Worm (Caenorhabditis elegans) whole organism, mixed stage, embryonic: ENCODE measurements around the gene str-63.

ENCODE experiments used
- M03D4.4 ChIP-seq: sonication (generic microtip); optimal IDR thresholded peaks from 2 replicates; lab custom pipeline; 2017; ENCODE audit warnings: mild to moderate bottlenecking, missing genetic modification characterization, missing compliant biosample characterization
- bed-3 ChIP-seq: fragments of 200-800 bp; sonication (Bioruptor generic); optimal IDR thresholded peaks from 3 replicates; lab custom pipeline; 2018; ENCODE audit warnings: mild to moderate bottlenecking, missing genetic modification characterization, moderate library complexity, missing compliant biosample characterization
- blmp-1 ChIP-seq: fragments of 150-350 bp; optimal IDR thresholded peaks from 2 replicates; lab custom pipeline; 2014; ENCODE audit warnings: missing biosample characterization, missing genetic modification characterization
- ceh-43 ChIP-seq: fragments of 200-800 bp; sonication (Bioruptor generic); optimal IDR thresholded peaks from 2 replicates; lab custom pipeline; 2018; ENCODE audit warnings: mild to moderate bottlenecking, missing genetic modification characterization, moderate library complexity, missing compliant biosample characterization
- ceh-83 ChIP-seq: fragments of 200-800 bp; sonication (Bioruptor generic); optimal IDR thresholded peaks from 2 replicates; lab custom pipeline; 2018; ENCODE audit warnings: mild to moderate bottlenecking, missing genetic modification characterization, missing compliant biosample characterization
- cnd-1 ChIP-seq: fragments of 200-800 bp; sonication (Bioruptor generic); optimal IDR thresholded peaks from 2 replicates; lab custom pipeline; 2018; ENCODE audit warnings: mild to moderate bottlenecking, missing genetic modification characterization, missing compliant biosample characterization
- drap-1 ChIP-seq: fragments of 200-800 bp; sonication (Bioruptor generic); optimal IDR thresholded peaks from 3 replicates; lab custom pipeline; 2018; ENCODE audit warnings: mild to moderate bottlenecking, missing genetic modification characterization, missing compliant biosample characterization
- elt-1 ChIP-seq: sonication (generic microtip); optimal IDR thresholded peaks from 2 replicates; lab custom pipeline; 2017; ENCODE audit warnings: missing genetic modification characterization, mild to moderate bottlenecking, missing compliant biosample characterization, antibody characterized with exemption, moderate library complexity, borderline replicate concordance; ENCODE audit not compliant: insufficient read depth
- elt-3 ChIP-seq: fragments of 150-350 bp; optimal IDR thresholded peaks from 2 replicates; lab custom pipeline; 2014; ENCODE audit warnings: missing biosample characterization, missing genetic modification characterization
- flh-1 ChIP-seq: fragments of 200-800 bp; sonication (Bioruptor generic); optimal IDR thresholded peaks from 2 replicates; lab custom pipeline; 2018; ENCODE audit warnings: mild to moderate bottlenecking, missing genetic modification characterization, moderate library complexity, missing compliant biosample characterization
- hlh-1 ChIP-seq: fragments of 150-350 bp; optimal IDR thresholded peaks from 2 replicates; lab custom pipeline; 2014; ENCODE audit warnings: missing biosample characterization, missing genetic modification reagents, missing genetic modification characterization
- lin-13 ChIP-seq: fragments of 150-350 bp; optimal IDR thresholded peaks from 2 replicates; lab custom pipeline; 2014; ENCODE audit warnings: missing biosample characterization, missing genetic modification characterization
- lin-32 ChIP-seq: fragments of 200-800 bp; sonication (Bioruptor generic); optimal IDR thresholded peaks from 2 replicates; lab custom pipeline; 2018; ENCODE audit warnings: mild to moderate bottlenecking, missing genetic modification characterization, missing compliant biosample characterization
- lsy-2 ChIP-seq: fragments of 150-350 bp; optimal IDR thresholded peaks from 2 replicates; lab custom pipeline; 2014; ENCODE audit warnings: missing biosample characterization, missing genetic modification characterization
- mab-5 ChIP-seq: fragments of 150-350 bp; optimal IDR thresholded peaks from 2 replicates; lab custom pipeline; 2014; ENCODE audit warnings: missing biosample characterization, missing genetic modification characterization
- mep-1 ChIP-seq: fragments of 150-350 bp; optimal IDR thresholded peaks from 2 replicates; lab custom pipeline; 2017; ENCODE audit warnings: missing biosample characterization, missing genetic modification reagents, missing genetic modification characterization, inconsistent platforms
- mls-2 ChIP-seq: sonication (generic microtip); optimal IDR thresholded peaks from 2 replicates; lab custom pipeline; 2016; ENCODE audit warnings: mild to moderate bottlenecking, missing genetic modification characterization, moderate library complexity, missing compliant biosample characterization
- nhr-12 ChIP-seq: fragments of 150-350 bp; optimal IDR thresholded peaks from 2 replicates; lab custom pipeline; 2014; ENCODE audit warnings: missing biosample characterization, missing genetic modification characterization
- nhr-2 ChIP-seq: fragments of 150-350 bp; optimal IDR thresholded peaks from 2 replicates; lab custom pipeline; 2014; ENCODE audit warnings: missing biosample characterization, missing genetic modification characterization
- nhr-237 ChIP-seq: fragments of 150-350 bp; optimal IDR thresholded peaks from 2 replicates; lab custom pipeline; 2014; ENCODE audit warnings: missing biosample characterization, missing genetic modification characterization
- nhr-28 ChIP-seq: fragments of 150-350 bp; optimal IDR thresholded peaks from 2 replicates; lab custom pipeline; 2014; ENCODE audit warnings: missing biosample characterization, missing genetic modification characterization
- nhr-76 ChIP-seq: sonication (generic microtip); optimal IDR thresholded peaks from 2 replicates; lab custom pipeline; 2017; ENCODE audit warnings: missing biosample characterization, missing genetic modification characterization
- pha-4 ChIP-seq: fragments of 150-350 bp; optimal IDR thresholded peaks from 2 replicates; lab custom pipeline; 2018; ENCODE audit warnings: missing biosample characterization, missing genetic modification reagents, missing genetic modification characterization
- sem-2 ChIP-seq: fragments of 200-800 bp; sonication (Bioruptor generic); optimal IDR thresholded peaks from 2 replicates; lab custom pipeline; 2018; ENCODE audit warnings: mild to moderate bottlenecking, missing genetic modification characterization, missing compliant biosample characterization
- snpc-4 ChIP-seq: fragments of 150-350 bp; optimal IDR thresholded peaks from 2 replicates; lab custom pipeline; 2014; ENCODE audit warnings: missing biosample characterization, missing genetic modification characterization
- sptf-1 ChIP-seq: sonication (generic microtip); optimal IDR thresholded peaks from 2 replicates; lab custom pipeline; 2017; ENCODE audit warnings: mild to moderate bottlenecking, missing genetic modification characterization, moderate library complexity, missing compliant biosample characterization
- tbx-8 ChIP-seq: fragments of 200-800 bp; sonication (Bioruptor generic); optimal IDR thresholded peaks from 2 replicates; lab custom pipeline; 2018; ENCODE audit warnings: mild to moderate bottlenecking, missing genetic modification characterization, moderate library complexity, missing compliant biosample characterization
- unc-120 ChIP-seq: sonication (generic microtip); optimal IDR thresholded peaks from 2 replicates; lab custom pipeline; 2017; ENCODE audit warnings: missing genetic modification characterization, missing compliant biosample characterization; ENCODE audit not compliant: poor library complexity, severe bottlenecking
- unc-39 ChIP-seq: fragments of 150-350 bp; optimal IDR thresholded peaks from 2 replicates; lab custom pipeline; 2014; ENCODE audit warnings: missing biosample characterization, missing genetic modification characterization
- unc-62 ChIP-seq: fragments of 150-350 bp; optimal IDR thresholded peaks from 2 replicates; lab custom pipeline; 2014; ENCODE audit warnings: missing biosample characterization, missing genetic modification reagents, missing genetic modification characterization
- zip-8 ChIP-seq: fragments of 150-350 bp; optimal IDR thresholded peaks from 2 replicates; lab custom pipeline; 2014; ENCODE audit warnings: missing biosample characterization, missing genetic modification characterization
- ztf-11 ChIP-seq: fragments of 150-350 bp; optimal IDR thresholded peaks from 2 replicates; lab custom pipeline; 2014; ENCODE audit warnings: missing biosample characterization, missing genetic modification characterization

The str-63 gene

ce11 chrV:3352925-3353324 is 1.6 kb downstream of the str-63 start, which contains the start of gene C17B7.12:
TSS of gene C17B7.12 (plus strand) at chrV:3353225.
- TF ChIP-seq ztf-11 (no peak), M03D4.4 (tag; lab: Kevin White, UChicago) (no peak), unc-39 (tag; lab: Kevin White, UChicago) (no peak), mls-2 (tag; lab: Kevin White, UChicago) (no peak), nhr-2 (tag; lab: Kevin White, UChicago) (no peak), lin-13 (no peak), ceh-83 (GFP tag; lab: Kevin White, UChicago) (no peak), snpc-4 (no peak), bed-3 (GFP tag; lab: Kevin White, UChicago) (no peak), hlh-1 (no peak), mep-1 (tag; lab: Kevin White, UChicago) (no peak), nhr-76 (tag; lab: Kevin White, UChicago) (no peak), lin-32 (no peak), flh-1 (GFP tag; lab: Kevin White, UChicago) (no peak), lsy-2 (tag; lab: Kevin White, UChicago) (no peak)

ce11 chrV:3355544-3355943 is 4.2 kb downstream of the str-63 start:
- no peak for TF ChIP-seq sem-2 (GFP tag; lab: Kevin White, UChicago)
- TF ChIP-seq cnd-1, result no peak
- no peak for TF ChIP-seq mls-2 (tag; lab: Kevin White, UChicago)
- TF ChIP-seq blmp-1 (tag; lab: Kevin White, UChicago), result no peak
- no peak for TF ChIP-seq bed-3 (GFP tag; lab: Kevin White, UChicago)
- no peak for TF ChIP-seq unc-120 (tag; lab: Kevin White, UChicago)
- no peak for TF ChIP-seq mab-5 (tag; lab: Kevin White, UChicago)
- TF ChIP-seq lsy-2 (tag; lab: Kevin White, UChicago), result no peak
- no peak for TF ChIP-seq tbx-8 (GFP tag; lab: Kevin White, UChicago)
- TF ChIP-seq M03D4.4 (tag; lab: Kevin White, UChicago), result no peak
- TF ChIP-seq sptf-1 (tag; lab: Kevin White, UChicago), result no peak

ce11 chrV:3357106-3357505 is 5.7 kb downstream of the str-63 start, which contains the start of gene scrm-3:
TSS of gene scrm-3 (minus strand) at chrV:3357206.
- no peak for TF ChIP-seq unc-62 (GFP tag; lab: Kevin White, UChicago)
- no peak for TF ChIP-seq M03D4.4 (tag; lab: Kevin White, UChicago)
- no peak for TF ChIP-seq elt-3 (tag; lab: Kevin White, UChicago)
- TF ChIP-seq nhr-2 (tag; lab: Kevin White, UChicago), result no peak
- TF ChIP-seq lsy-2 (tag; lab: Kevin White, UChicago), result no peak
- no peak for TF ChIP-seq snpc-4
- TF ChIP-seq lin-32, result no peak
- no peak for TF ChIP-seq flh-1 (GFP tag; lab: Kevin White, UChicago)
- no peak for TF ChIP-seq mls-2 (tag; lab: Kevin White, UChicago)
- TF ChIP-seq tbx-8 (GFP tag; lab: Kevin White, UChicago), result no peak
- TF ChIP-seq unc-120 (tag; lab: Kevin White, UChicago), result no peak
- TF ChIP-seq mab-5 (tag; lab: Kevin White, UChicago), result no peak
- no peak for TF ChIP-seq bed-3 (GFP tag; lab: Kevin White, UChicago)
- no peak for TF ChIP-seq lin-13
- no peak for TF ChIP-seq blmp-1 (tag; lab: Kevin White, UChicago)
- TF ChIP-seq ceh-83 (GFP tag; lab: Kevin White, UChicago), result no peak
- no peak for TF ChIP-seq ceh-43
- no peak for TF ChIP-seq cnd-1
- TF ChIP-seq nhr-237 (tag; lab: Kevin White, UChicago), result no peak
- TF ChIP-seq zip-8, result no peak
- TF ChIP-seq, all 35 proteins: peak for 0

- TF ChIP-seq tbx-8 (GFP tag; lab: Kevin White, UChicago) (no peak), unc-39 (tag; lab: Kevin White, UChicago) (no peak), mab-5 (tag; lab: Kevin White, UChicago) (no peak), unc-120 (tag; lab: Kevin White, UChicago) (no peak), blmp-1 (tag; lab: Kevin White, UChicago) (no peak), lin-13 (no peak), lin-32 (no peak), pha-4 (no peak), flh-1 (GFP tag; lab: Kevin White, UChicago) (no peak), elt-1 (tag; lab: Kevin White, UChicago) (no peak), nhr-2 (tag; lab: Kevin White, UChicago) (no peak), bed-3 (GFP tag; lab: Kevin White, UChicago) (no peak), nhr-28 (tag; lab: Kevin White, UChicago) (no peak), drap-1 (GFP tag; lab: Kevin White, UChicago) (no peak), unc-62 (GFP tag; lab: Kevin White, UChicago) (no peak), nhr-12 (no peak), lsy-2 (tag; lab: Kevin White, UChicago) (no peak), ceh-43 (no peak), nhr-237 (tag; lab: Kevin White, UChicago) (no peak)
Measured at ce11 chrV:3358267-3358666, 6.9 kb downstream of the str-63 start, which contains the start of gene C04E12.5. TSS of gene C04E12.5 (plus strand) at chrV:3358567.
